Worm (Caenorhabditis elegans): ENCODE measurements around the gene F53B7.7.

The F53B7.7 gene

DNA sequence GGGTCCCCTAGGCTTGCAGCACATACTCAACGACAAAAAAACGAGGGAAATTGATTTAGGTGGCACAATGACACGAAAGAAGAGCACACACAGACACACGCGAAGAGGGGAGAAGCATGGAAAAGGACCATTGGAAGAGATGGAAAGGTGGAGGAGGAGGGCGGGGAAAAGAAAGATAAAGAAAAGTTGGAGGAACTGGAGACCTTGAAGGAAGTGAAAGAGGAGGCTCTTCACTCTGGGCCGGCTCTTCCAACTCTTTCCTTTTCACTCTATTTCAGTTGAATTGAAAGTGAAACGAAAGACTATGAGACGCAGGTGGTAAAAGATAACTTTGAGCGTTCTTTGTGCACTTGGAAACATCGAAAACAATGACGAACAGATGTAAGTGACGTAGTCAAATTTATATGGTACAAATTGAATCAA lies 37.4 kb upstream of the F53B7.7 start:
- TF ChIP-seq nhr-77 (tag; optimal IDR thresholded peaks at IDR 0.05) (no peak), ceh-16 (tag; optimal IDR thresholded peaks at IDR 0.05) (no peak), fkh-10 (GFP tag; optimal IDR thresholded peaks at IDR 0.05) (peak; percentile 67), lin-15B (tag; optimal IDR thresholded peaks at IDR 0.05) (no peak), snpc-4 (tag; optimal IDR thresholded peaks at IDR 0.05) (peak; percentile 42), lin-39 (tag; optimal IDR thresholded peaks at IDR 0.05) (peak; percentile 56), lsy-12 (tag; optimal IDR thresholded peaks at IDR 0.05) (peak; percentile 43), zag-1 (tag; optimal IDR thresholded peaks at IDR 0.05) (no peak), nhr-67 (tag; optimal IDR thresholded peaks at IDR 0.05) (no peak), mdl-1 (tag; optimal IDR thresholded peaks at IDR 0.05) (no peak), nfya-1 (tag; optimal IDR thresholded peaks at IDR 0.05; ENCODE audit: insufficient read depth) (peak; percentile 73), ztf-4 (tag; optimal IDR thresholded peaks at IDR 0.05) (no peak), hmg-11 (tag; optimal IDR thresholded peaks at IDR 0.05) (peak; percentile 81), egl-27 (tag; optimal IDR thresholded peaks at IDR 0.05) (no peak), ceh-28 (tag; optimal IDR thresholded peaks at IDR 0.05) (peak; percentile 32), ama-1 (optimal IDR thresholded peaks at IDR 0.05) (peak; percentile 60), elt-3 (tag; optimal IDR thresholded peaks at IDR 0.05) (no peak), nhr-237 (tag; optimal IDR thresholded peaks at IDR 0.05) (no peak), egl-5 (tag; optimal IDR thresholded peaks at IDR 0.05) (peak; percentile 76), nhr-28 (tag; optimal IDR thresholded peaks at IDR 0.05) (no peak), jun-1 (tag; optimal IDR thresholded peaks at IDR 0.05) (peak; percentile 52), nhr-11 (tag; optimal IDR thresholded peaks at IDR 0.05) (peak; percentile 51), pqm-1 (tag; optimal IDR thresholded peaks at IDR 0.05) (peak; percentile 20), aly-2 (tag; optimal IDR thresholded peaks at IDR 0.05) (no peak), nhr-76 (tag; optimal IDR thresholded peaks at IDR 0.05) (no peak), nhr-23 (tag; optimal IDR thresholded peaks at IDR 0.05) (no peak), eor-1 (tag; optimal IDR thresholded peaks at IDR 0.05) (no peak), elt-2 (tag; optimal IDR thresholded peaks at IDR 0.05) (peak; percentile 27), mml-1 (tag; optimal IDR thresholded peaks at IDR 0.05) (no peak), daf-12 (tag; optimal IDR thresholded peaks at IDR 0.05) (no peak), unc-62 (GFP tag; optimal IDR thresholded peaks at IDR 0.05) (no peak), pha-4 (tag; optimal IDR thresholded peaks at IDR 0.05) (peak; percentile 34), unc-39 (tag; optimal IDR thresholded peaks at IDR 0.05) (no peak), tbx-2 (tag; optimal IDR thresholded peaks at IDR 0.05) (peak; percentile 59), fkh-2 (tag; optimal IDR thresholded peaks at IDR 0.05) (no peak), sea-2 (GFP tag; optimal IDR thresholded peaks at IDR 0.05) (no peak), elt-1 (tag; optimal IDR thresholded peaks at IDR 0.05) (no peak)

DNA sequence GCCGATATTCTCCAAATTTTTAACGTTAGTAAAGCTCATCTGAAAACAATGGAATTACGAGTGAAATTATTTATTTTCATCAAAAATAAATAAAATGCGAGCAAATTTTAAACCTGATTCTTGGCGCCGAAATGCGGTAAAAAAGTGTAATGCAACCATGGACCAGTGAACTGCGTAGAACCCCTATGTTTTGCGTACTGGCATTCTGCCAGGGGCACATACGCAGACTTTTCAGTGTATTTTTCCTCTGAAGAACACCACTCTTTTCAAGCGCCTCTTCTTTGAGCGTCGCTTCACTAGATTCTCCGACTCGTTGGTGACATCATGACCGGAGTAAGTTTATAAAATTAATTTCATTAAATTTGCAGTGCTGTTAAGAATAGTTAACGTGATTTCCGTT lies 33.4 kb upstream of the F53B7.7 start, which contains the start of the genes ctf-4 and eef-1G:
ctf-4 (minus strand) TSS at position 39 of the 400 bp plus-strand sequence.
eef-1G (plus strand) TSS at position 219 of the 400 bp plus-strand sequence.
- TF ChIP-seq ztf-4 (tag; optimal IDR thresholded peaks at IDR 0.05) (peak; percentile 71), nhr-76 (tag; optimal IDR thresholded peaks at IDR 0.05) (peak; percentile 26), nhr-28 (tag; optimal IDR thresholded peaks at IDR 0.05) (no peak), nhr-77 (tag; optimal IDR thresholded peaks at IDR 0.05) (peak; percentile 68), elt-1 (tag; optimal IDR thresholded peaks at IDR 0.05) (peak; percentile 70), unc-39 (tag; optimal IDR thresholded peaks at IDR 0.05) (no peak), lin-39 (tag; optimal IDR thresholded peaks at IDR 0.05) (peak; percentile 96), tbx-2 (tag; optimal IDR thresholded peaks at IDR 0.05) (peak; percentile 88), ama-1 (optimal IDR thresholded peaks at IDR 0.05) (peak; percentile 61), nhr-67 (tag; optimal IDR thresholded peaks at IDR 0.05) (peak; percentile 39), snpc-4 (tag; optimal IDR thresholded peaks at IDR 0.05) (peak; percentile 93), zag-1 (tag; optimal IDR thresholded peaks at IDR 0.05) (no peak), sea-2 (GFP tag; optimal IDR thresholded peaks at IDR 0.05) (no peak), pha-4 (tag; optimal IDR thresholded peaks at IDR 0.05) (peak; percentile 99), egl-5 (tag; optimal IDR thresholded peaks at IDR 0.05) (peak; percentile 97), lin-15B (tag; optimal IDR thresholded peaks at IDR 0.05) (peak; percentile 98), nfya-1 (tag; optimal IDR thresholded peaks at IDR 0.05; ENCODE audit: insufficient read depth) (peak; percentile 97), daf-12 (tag; optimal IDR thresholded peaks at IDR 0.05) (no peak), fos-1 (tag; optimal IDR thresholded peaks at IDR 0.05) (peak; percentile 72), elt-3 (tag; optimal IDR thresholded peaks at IDR 0.05) (peak in 1 of 3 experiments; percentile 52), elt-2 (tag; optimal IDR thresholded peaks at IDR 0.05) (peak; percentile 91), fkh-10 (GFP tag; optimal IDR thresholded peaks at IDR 0.05) (peak; percentile 62), nhr-11 (tag; optimal IDR thresholded peaks at IDR 0.05) (peak; percentile 91), ceh-16 (tag; optimal IDR thresholded peaks at IDR 0.05) (no peak), hmg-11 (tag; optimal IDR thresholded peaks at IDR 0.05) (no peak), skn-1 (tag; optimal IDR thresholded peaks at IDR 0.05) (peak; percentile 88), nhr-25 (tag; optimal IDR thresholded peaks at IDR 0.05) (peak; percentile 99), jun-1 (tag; optimal IDR thresholded peaks at IDR 0.05) (peak; percentile 90), unc-62 (GFP tag; optimal IDR thresholded peaks at IDR 0.05) (peak; percentile 77), aly-2 (tag; optimal IDR thresholded peaks at IDR 0.05) (no peak), nhr-12 (tag; optimal IDR thresholded peaks at IDR 0.05) (no peak), egl-27 (tag; optimal IDR thresholded peaks at IDR 0.05) (peak; percentile 92), lsy-12 (tag; optimal IDR thresholded peaks at IDR 0.05) (peak; percentile 93), R02D3.7 (tag; optimal IDR thresholded peaks at IDR 0.05) (peak; percentile 82), nhr-23 (tag; optimal IDR thresholded peaks at IDR 0.05) (peak; percentile 99), ceh-28 (tag; optimal IDR thresholded peaks at IDR 0.05) (peak; percentile 82), ceh-82 (tag; optimal IDR thresholded peaks at IDR 0.05) (peak; percentile 80), mdl-1 (tag; optimal IDR thresholded peaks at IDR 0.05) (peak; percentile 3), nhr-43 (tag; optimal IDR thresholded peaks at IDR 0.05; ENCODE audit: poor library complexity, severe bottlenecking) (peak; percentile 93), pqm-1 (tag; optimal IDR thresholded peaks at IDR 0.05) (peak; percentile 94)

All from whole organism, L3 larva.